Fruit fly (Drosophila melanogaster) whole organism, embryonic: ENCODE measurements around the gene dikar.
A peak's percentile ranks its signal among the peaks of the same experiment; 100 is the strongest.

Experiments
- BtbVII ChIP-seq: fragments of 200-800 bp; sonication (Bioruptor generic); optimal IDR thresholded peaks from 3 replicates; lab custom pipeline; 2017; ENCODE audit warnings: missing biosample characterization, mild to moderate bottlenecking, missing genetic modification characterization
- CG10366 ChIP-seq: fragments of 200-800 bp; sonication (Bioruptor generic); IDR thresholded peaks from 2 replicates; pipeline ENCODE4 v1.3.6; 2022; ENCODE audit warnings: missing biosample characterization, missing genetic modification characterization
- CG10462 ChIP-seq: fragments of 200-800 bp; sonication (Bioruptor generic); optimal IDR thresholded peaks from 2 replicates; lab custom pipeline; 2016; ENCODE audit warnings: missing biosample characterization, missing genetic modification characterization
- CG13624 ChIP-seq: fragments of 200-800 bp; sonication (Bioruptor generic); optimal IDR thresholded peaks from 2 replicates; lab custom pipeline; 2016; ENCODE audit warnings: missing biosample characterization, missing genetic modification characterization
- CG16813 ChIP-seq: fragments of 200-800 bp; sonication (Bioruptor generic); IDR thresholded peaks from 3 replicates; pipeline ENCODE4 v1.3.6; 2022; ENCODE audit warnings: missing biosample characterization, missing genetic modification characterization; ENCODE audit not compliant: partially characterized antibody
- CG16863 ChIP-seq: fragments of 200-800 bp; sonication (Bioruptor generic); optimal IDR thresholded peaks from 3 replicates; lab custom pipeline; 2016; ENCODE audit warnings: missing biosample characterization, missing genetic modification characterization
- CG17568 ChIP-seq: fragments of 200-800 bp; sonication (Bioruptor generic); optimal IDR thresholded peaks from 2 replicates; lab custom pipeline; 2018; ENCODE audit warnings: missing biosample characterization, mild to moderate bottlenecking, missing genetic modification characterization, moderate library complexity
- CG17829 ChIP-seq: fragments of 200-800 bp; optimal IDR thresholded peaks from 2 replicates; lab custom pipeline; 2019; ENCODE audit warnings: missing biosample characterization, mild to moderate bottlenecking, missing genetic modification characterization, moderate library complexity
- CG18262 ChIP-seq: fragments of 200-800 bp; optimal IDR thresholded peaks from 3 replicates; lab custom pipeline; 2019; ENCODE audit warnings: missing biosample characterization, mild to moderate bottlenecking, missing genetic modification characterization, moderate library complexity
- CG2889 ChIP-seq: fragments of 200-800 bp; sonication (Bioruptor generic); IDR thresholded peaks from 3 replicates; pipeline ENCODE4 v1.3.6; 2022; ENCODE audit warnings: missing biosample characterization, missing genetic modification characterization
- CG31365 ChIP-seq: fragments of 200-800 bp; sonication (Bioruptor generic); optimal IDR thresholded peaks from 2 replicates; lab custom pipeline; 2018; ENCODE audit warnings: missing biosample characterization, mild to moderate bottlenecking, missing genetic modification characterization
- CG31441 ChIP-seq: fragments of 200-800 bp; sonication (Bioruptor generic); IDR thresholded peaks from 2 replicates; pipeline ENCODE4 v1.3.6; 2022; ENCODE audit warnings: missing biosample characterization, missing genetic modification characterization
- CG3847 ChIP-seq: fragments of 200-800 bp; sonication (Bioruptor generic); IDR thresholded peaks from 2 replicates; pipeline ENCODE4 v1.3.6; 2022; ENCODE audit warnings: missing biosample characterization, missing genetic modification characterization
- CG42726 ChIP-seq: fragments of 200-800 bp; sonication (Bioruptor generic); IDR thresholded peaks from 2 replicates; pipeline ENCODE4 v1.3.6; 2022; ENCODE audit warnings: missing biosample characterization, missing genetic modification characterization; ENCODE audit not compliant: partially characterized antibody
- CG4820 ChIP-seq: fragments of 200-800 bp; sonication (Bioruptor generic); optimal IDR thresholded peaks from 3 replicates; lab custom pipeline; 2016; ENCODE audit warnings: missing biosample characterization, missing genetic modification characterization
- CG8290 ChIP-seq, 3 experiments: fragments of 200-800 bp; sonication (Bioruptor generic); optimal IDR thresholded peaks; 2 replicates each; lab custom pipeline; 2016 to 2019; ENCODE audit warnings: missing biosample characterization in 3 of 3, missing genetic modification characterization in 3 of 3, mild to moderate bottlenecking in 2 of 3, moderate library complexity in 1 of 3
- E2f2 ChIP-seq: fragments of 200-800 bp; sonication (Bioruptor generic); IDR thresholded peaks from 2 replicates; pipeline ENCODE4 v1.3.6; 2022; ENCODE audit warnings: missing biosample characterization, missing genetic modification characterization
- Gug ChIP-seq: fragments of 200-800 bp; sonication (Bioruptor generic); IDR thresholded peaks from 4 replicates; pipeline ENCODE4 v1.3.6; 2022; ENCODE audit warnings: missing biosample characterization, missing genetic modification characterization
- HLH3B ChIP-seq: fragments of 200-800 bp; sonication (Bioruptor generic); IDR thresholded peaks from 2 replicates; pipeline ENCODE4 v1.3.6; 2022; ENCODE audit warnings: missing biosample characterization, missing genetic modification characterization
- Med ChIP-seq: fragments of 200-800 bp; sonication (Bioruptor generic); peaks from one replicate; lab custom pipeline; 2016; ENCODE audit warnings: missing biosample characterization, missing genetic modification characterization, mild to moderate bottlenecking, inconsistent platforms, moderate library complexity
- Oli ChIP-seq: fragments of 200-800 bp; sonication (Bioruptor generic); optimal IDR thresholded peaks from 2 replicates; lab custom pipeline; 2018; ENCODE audit warnings: missing biosample characterization, mild to moderate bottlenecking, missing genetic modification characterization, moderate library complexity
- Opbp ChIP-seq: fragments of 200-800 bp; sonication (Bioruptor generic); IDR thresholded peaks from 3 replicates; pipeline ENCODE4 v1.3.6; 2022; ENCODE audit warnings: missing biosample characterization, missing genetic modification characterization; ENCODE audit not compliant: partially characterized antibody
- Poxn ChIP-seq: fragments of 200-800 bp; sonication (Bioruptor generic); IDR thresholded peaks from 2 replicates; pipeline ENCODE4 v1.3.6; 2022; ENCODE audit warnings: missing biosample characterization, missing genetic modification characterization
- cas ChIP-seq: fragments of 200-800 bp; sonication (Bioruptor generic); IDR thresholded peaks from 2 replicates; pipeline ENCODE4 v1.3.6; 2022; ENCODE audit warnings: missing biosample characterization, missing genetic modification characterization
- danr ChIP-seq: fragments of 200-800 bp; sonication (Bioruptor generic); IDR thresholded peaks from 2 replicates; pipeline ENCODE4 v1.3.6; 2022; ENCODE audit warnings: missing biosample characterization, missing genetic modification characterization
- ems ChIP-seq: fragments of 200-800 bp; sonication (Bioruptor generic); optimal IDR thresholded peaks from 3 replicates; lab custom pipeline; 2016; ENCODE audit warnings: missing biosample characterization, missing genetic modification characterization
- fd102C ChIP-seq: fragments of 200-800 bp; sonication (Bioruptor generic); optimal IDR thresholded peaks from 2 replicates; lab custom pipeline; 2018; ENCODE audit warnings: missing biosample characterization, mild to moderate bottlenecking, missing genetic modification characterization, moderate library complexity
- gem ChIP-seq: fragments of 200-800 bp; sonication (Bioruptor generic); optimal IDR thresholded peaks from 2 replicates; lab custom pipeline; 2019; ENCODE audit warnings: missing biosample characterization, mild to moderate bottlenecking, missing genetic modification characterization, moderate library complexity
- hbn ChIP-seq: fragments of 200-800 bp; sonication (Bioruptor generic); IDR thresholded peaks from 2 replicates; pipeline ENCODE4 v1.3.6; 2022; ENCODE audit warnings: missing biosample characterization, missing genetic modification characterization; ENCODE audit not compliant: partially characterized antibody
- her ChIP-seq: fragments of 200-800 bp; sonication (Bioruptor generic); optimal IDR thresholded peaks from 2 replicates; lab custom pipeline; 2016; ENCODE audit warnings: missing biosample characterization, missing genetic modification characterization
- hkb ChIP-seq, 2 experiments: fragments of 200-800 bp in 1 of 2; fragments of >200 bp in 1 of 2; sonication (Bioruptor generic) in 1 of 2; IDR thresholded peaks in 1 of 2; optimal IDR thresholded peaks in 1 of 2; 2 replicates each; pipeline versions ENCODE4 v1.3.6 to Lab custom; 2017 to 2022; ENCODE audit warnings: missing biosample characterization in 1 of 2, missing genetic modification characterization in 1 of 2
- jumu ChIP-seq: fragments of 200-800 bp; sonication (Bioruptor generic); optimal IDR thresholded peaks from 3 replicates; lab custom pipeline; 2016; ENCODE audit warnings: missing biosample characterization, missing genetic modification characterization
- ken ChIP-seq: fragments of 200-800 bp; sonication (Bioruptor generic); IDR thresholded peaks from 3 replicates; pipeline ENCODE4 v1.3.6; 2022; ENCODE audit warnings: missing biosample characterization, missing genetic modification characterization
- knrl ChIP-seq: fragments of 200-800 bp; sonication (Bioruptor generic); IDR thresholded peaks from 3 replicates; pipeline ENCODE4 v1.3.6; 2022; ENCODE audit warnings: missing biosample characterization, missing genetic modification characterization; ENCODE audit not compliant: partially characterized antibody
- lbe ChIP-seq: fragments of 200-800 bp; sonication (Bioruptor generic); optimal IDR thresholded peaks from 2 replicates; lab custom pipeline; 2016; ENCODE audit warnings: missing biosample characterization, mild to moderate bottlenecking, missing genetic modification characterization
- lmd ChIP-seq: fragments of 200-800 bp; sonication (Bioruptor generic); IDR thresholded peaks from 2 replicates; pipeline ENCODE4 v1.3.6; 2022; ENCODE audit warnings: missing biosample characterization, missing genetic modification characterization
- pfk ChIP-seq: fragments of 200-800 bp; sonication (Bioruptor generic); optimal IDR thresholded peaks from 2 replicates; lab custom pipeline; 2018; ENCODE audit warnings: missing biosample characterization, mild to moderate bottlenecking, missing genetic modification characterization, moderate library complexity
- pnt ChIP-seq: fragments of 200-800 bp; sonication (Bioruptor generic); optimal IDR thresholded peaks from 3 replicates; lab custom pipeline; 2016; ENCODE audit warnings: missing biosample characterization, missing genetic modification characterization
- ranshi ChIP-seq: fragments of 200-800 bp; sonication (Bioruptor generic); IDR thresholded peaks from 2 replicates; pipeline ENCODE4 v1.3.6; 2022; ENCODE audit warnings: missing biosample characterization, missing genetic modification characterization
- sens ChIP-seq: fragments of 200-800 bp; sonication (Bioruptor generic); peaks from one replicate; lab custom pipeline; 2016; ENCODE audit warnings: missing biosample characterization, missing genetic modification characterization
- sens-2 ChIP-seq: fragments of 200-800 bp; sonication (Bioruptor generic); IDR thresholded peaks from 2 replicates; pipeline ENCODE4 v1.3.6; 2022; ENCODE audit warnings: missing biosample characterization, missing genetic modification characterization
- seq ChIP-seq: fragments of 200-800 bp; sonication (Bioruptor generic); IDR thresholded peaks from 2 replicates; pipeline ENCODE4 v1.3.6; 2022; ENCODE audit warnings: missing biosample characterization, missing genetic modification characterization
- stwl ChIP-seq: fragments of 200-800 bp; sonication (Bioruptor generic); optimal IDR thresholded peaks from 3 replicates; lab custom pipeline; 2018; ENCODE audit warnings: missing biosample characterization, mild to moderate bottlenecking, missing genetic modification characterization, moderate library complexity
- tgo ChIP-seq: fragments of 200-800 bp; sonication (Bioruptor generic); IDR thresholded peaks from 3 replicates; pipeline ENCODE4 v1.3.6; 2022; ENCODE audit warnings: missing biosample characterization, missing genetic modification characterization
- tup ChIP-seq: fragments of 200-800 bp; sonication (Bioruptor generic); optimal IDR thresholded peaks from 2 replicates; lab custom pipeline; 2016; ENCODE audit warnings: missing biosample characterization, mild to moderate bottlenecking, missing genetic modification characterization, moderate library complexity
- vfl ChIP-seq: fragments of 200-800 bp; sonication (Bioruptor generic); optimal IDR thresholded peaks from 2 replicates; lab custom pipeline; 2016; ENCODE audit warnings: missing biosample characterization, missing genetic modification characterization

The dikar gene

dm6 chr3L:6763836-6764235 is 20.9 kb upstream of the dikar start (continued):
- TF ChIP-seq vfl (GFP tag; lab: Kevin White, UChicago) (no peak), CG16813 (GFP tag; lab: Robert Waterston, UW) (peak; percentile 48; the same call in 2 of the 3 replicates), ken (GFP tag; lab: Robert Waterston, UW) (no peak), CG42726 (GFP tag; lab: Robert Waterston, UW) (peak; percentile 60), CG10366 (no peak), knrl (GFP tag; lab: Robert Waterston, UW) (peak; percentile 64), pnt (GFP tag; lab: Kevin White, UChicago) (no peak), Opbp (GFP tag; lab: Robert Waterston, UW) (peak; percentile 28; the same call in 1 of the 3 replicates)
- TF ChIP-seq, all 482 proteins: peak for 11

- 0 out of 3 replicates have a peak, but pooled peaks have one; percentile 10 for TF ChIP-seq CG16813 (GFP tag; lab: Robert Waterston, UW)
- no peak for TF ChIP-seq Gug (GFP tag; lab: Robert Waterston, UW)
- TF ChIP-seq sens (GFP tag; lab: Kevin White, UChicago): peak; percentile 15
- no peak for TF ChIP-seq CG31365 (tag; lab: Kevin White, UChicago)
- TF ChIP-seq CG31441: no peak
- no peak for TF ChIP-seq HLH3B (GFP tag; lab: Robert Waterston, UW)
Measured at dm6 chr3L:6763146-6763545, 20.2 kb upstream of the dikar start, which contains the start of gene Rsph3. Rsph3 (minus strand) TSS chr3L:6763246.

- TF ChIP-seq CG16863 (GFP tag; lab: Kevin White, UChicago): no peak
- TF ChIP-seq cas (GFP tag; lab: Robert Waterston, UW): no peak
- TF ChIP-seq tup (GFP tag; lab: Kevin White, UChicago): no peak
- no peak for TF ChIP-seq CG3847 (GFP tag; lab: Robert Waterston, UW)
- no peak for TF ChIP-seq fd102C
- TF ChIP-seq CG10462 (GFP tag; lab: Kevin White, UChicago): no peak
- TF ChIP-seq Poxn (GFP tag; lab: Robert Waterston, UW): no peak
- TF ChIP-seq lmd: no peak
- no peak for TF ChIP-seq sens-2 (GFP tag; lab: Robert Waterston, UW)
- TF ChIP-seq ken (GFP tag; lab: Robert Waterston, UW): no peak
- TF ChIP-seq Med (GFP tag; lab: Kevin White, UChicago): peak; percentile 36
- no peak for TF ChIP-seq jumu (GFP tag; lab: Kevin White, UChicago)
- TF ChIP-seq hkb (optimal IDR thresholded peaks at IDR 0.05; lab: Kevin White, UChicago): no peak
- no peak for TF ChIP-seq hkb (GFP tag; IDR thresholded peaks at IDR 0.05; lab: Robert Waterston, UW)
- TF ChIP-seq E2f2 (GFP tag; lab: Robert Waterston, UW): peak; percentile 91
- TF ChIP-seq CG17829: peak; percentile 9
- TF ChIP-seq gem (tag; lab: Kevin White, UChicago): no peak
- no peak for TF ChIP-seq CG8290 (GFP tag; optimal IDR thresholded peaks at IDR 0.05; lab: Kevin White, UChicago)
- TF ChIP-seq CG8290 (tag; optimal IDR thresholded peaks at IDR 0.05; lab: Kevin White, UChicago): no peak
- TF ChIP-seq stwl (tag; lab: Kevin White, UChicago): peak; percentile 50
- TF ChIP-seq CG17568 (GFP tag; lab: Kevin White, UChicago): no peak
- TF ChIP-seq Oli: no peak
- TF ChIP-seq lbe: no peak
- no peak for TF ChIP-seq CG13624 (GFP tag; lab: Kevin White, UChicago)
- no peak for TF ChIP-seq CG18262 (tag; lab: Kevin White, UChicago)
- TF ChIP-seq danr (GFP tag; lab: Robert Waterston, UW): no peak
- TF ChIP-seq CG42726 (GFP tag; lab: Robert Waterston, UW): no peak
- TF ChIP-seq ems: no peak
- TF ChIP-seq tgo (GFP tag; lab: Robert Waterston, UW): no peak
- TF ChIP-seq CG2889 (GFP tag; lab: Robert Waterston, UW): no peak
- TF ChIP-seq CG4820 (GFP tag; lab: Kevin White, UChicago): no peak
- no peak for TF ChIP-seq seq (GFP tag; lab: Robert Waterston, UW)
- no peak for TF ChIP-seq hbn (GFP tag; lab: Robert Waterston, UW)
- TF ChIP-seq ranshi (GFP tag; lab: Robert Waterston, UW): no peak
- TF ChIP-seq her (GFP tag; lab: Kevin White, UChicago): no peak
- no peak for TF ChIP-seq BtbVII (GFP tag; lab: Kevin White, UChicago)
- TF ChIP-seq pfk (GFP tag; lab: Kevin White, UChicago): no peak
Measured at dm6 chr3L:6756197-6756736, 13.3 kb upstream of the dikar start, which contains the start of gene Ist1. Ist1 (minus strand) TSS chr3L:6756497.
